Worm (Caenorhabditis elegans) whole organism, L3 larva: ENCODE results near the gene ZK470.14.

Experiments
- R02D3.7 ChIP-seq: fragments of 150-350 bp; optimal IDR thresholded peaks from 2 replicates; lab custom pipeline; 2014; ENCODE audit warnings: missing biosample characterization, missing genetic modification characterization
- ZK546.5 ChIP-seq: sonication (generic microtip); optimal IDR thresholded peaks from 2 replicates; lab custom pipeline; 2017; ENCODE audit warnings: missing biosample characterization, missing genetic modification characterization
- aly-2 ChIP-seq: fragments of 150-350 bp; optimal IDR thresholded peaks from 2 replicates; lab custom pipeline; 2014; ENCODE audit warnings: missing biosample characterization, missing genetic modification characterization
- ama-1 ChIP-seq: fragments of 150-350 bp; optimal IDR thresholded peaks from 2 replicates; lab custom pipeline; 2018
- ceh-16 ChIP-seq: sonication (generic microtip); optimal IDR thresholded peaks from 2 replicates; lab custom pipeline; 2017; ENCODE audit warnings: missing biosample characterization, missing genetic modification characterization
- ceh-28 ChIP-seq: fragments of 150-350 bp; optimal IDR thresholded peaks from 2 replicates; lab custom pipeline; 2014; ENCODE audit warnings: missing biosample characterization, missing genetic modification reagents, missing genetic modification characterization
- ceh-82 ChIP-seq: fragments of 150-350 bp; optimal IDR thresholded peaks from 2 replicates; lab custom pipeline; 2014; ENCODE audit warnings: missing biosample characterization, missing genetic modification characterization
- daf-12 ChIP-seq: fragments of 150-350 bp; optimal IDR thresholded peaks from 2 replicates; lab custom pipeline; 2014; ENCODE audit warnings: missing biosample characterization, missing genetic modification reagents, missing genetic modification characterization
- egl-5 ChIP-seq: fragments of 150-350 bp; optimal IDR thresholded peaks from 2 replicates; lab custom pipeline; 2017; ENCODE audit warnings: missing biosample characterization, missing genetic modification reagents, missing genetic modification characterization, inconsistent platforms
- elt-1 ChIP-seq: fragments of 150-350 bp; optimal IDR thresholded peaks from 2 replicates; lab custom pipeline; 2014; ENCODE audit warnings: missing biosample characterization, missing genetic modification characterization
- elt-2 ChIP-seq: sonication (generic microtip); optimal IDR thresholded peaks from 2 replicates; lab custom pipeline; 2016; ENCODE audit warnings: missing genetic modification reagents, mild to moderate bottlenecking, missing genetic modification characterization, missing compliant biosample characterization
- elt-3 ChIP-seq, 3 experiments: fragments of 150-350 bp in 1 of 3; sonication (generic microtip) in 2 of 3; optimal IDR thresholded peaks; 2 replicates in 2 of 3; 4 replicates in 1 of 3; lab custom pipeline; 2014 to 2017; ENCODE audit warnings: missing biosample characterization in 3 of 3, missing genetic modification characterization in 3 of 3
- eor-1 ChIP-seq, 2 experiments: fragments of 150-350 bp; optimal IDR thresholded peaks; 2 replicates each; lab custom pipeline; 2014 to 2018; ENCODE audit warnings: missing biosample characterization in 2 of 2, missing genetic modification characterization in 2 of 2
- fkh-2 ChIP-seq: fragments of 150-350 bp; optimal IDR thresholded peaks from 2 replicates; lab custom pipeline; 2014; ENCODE audit warnings: missing biosample characterization, missing genetic modification reagents, missing genetic modification characterization
- fos-1 ChIP-seq: fragments of 150-350 bp; optimal IDR thresholded peaks from 2 replicates; lab custom pipeline; 2014; ENCODE audit warnings: missing biosample characterization, missing genetic modification characterization
- hmg-11 ChIP-seq: sonication (generic microtip); optimal IDR thresholded peaks from 2 replicates; lab custom pipeline; 2016; ENCODE audit warnings: missing genetic modification characterization, missing compliant biosample characterization
- jun-1 ChIP-seq: fragments of 150-350 bp; optimal IDR thresholded peaks from 2 replicates; lab custom pipeline; 2014; ENCODE audit warnings: missing biosample characterization, missing genetic modification reagents, missing genetic modification characterization
- lin-15B ChIP-seq: fragments of 150-350 bp; optimal IDR thresholded peaks from 2 replicates; lab custom pipeline; 2014; ENCODE audit warnings: missing biosample characterization, missing genetic modification characterization
- lsy-12 ChIP-seq: sonication (generic microtip); optimal IDR thresholded peaks from 2 replicates; lab custom pipeline; 2016; ENCODE audit warnings: mild to moderate bottlenecking, missing genetic modification characterization, missing compliant biosample characterization
- mml-1 ChIP-seq: fragments of 150-350 bp; sonication (generic microtip); optimal IDR thresholded peaks from 3 replicates; lab custom pipeline; 2014; ENCODE audit warnings: missing biosample characterization, missing genetic modification characterization
- nfya-1 ChIP-seq: sonication (generic microtip); optimal IDR thresholded peaks from 2 replicates; lab custom pipeline; 2017; ENCODE audit warnings: missing genetic modification characterization, mild to moderate bottlenecking, missing compliant biosample characterization, antibody characterized with exemption, moderate library complexity; ENCODE audit not compliant: insufficient read depth
- nhr-11 ChIP-seq: fragments of 150-350 bp; optimal IDR thresholded peaks from 2 replicates; lab custom pipeline; 2014; ENCODE audit warnings: missing biosample characterization, missing genetic modification characterization
- nhr-12 ChIP-seq: fragments of 150-350 bp; optimal IDR thresholded peaks from 2 replicates; lab custom pipeline; 2014; ENCODE audit warnings: missing biosample characterization, missing genetic modification characterization
- nhr-23 ChIP-seq: fragments of 150-350 bp; optimal IDR thresholded peaks from 2 replicates; lab custom pipeline; 2014; ENCODE audit warnings: missing biosample characterization, missing genetic modification reagents, missing genetic modification characterization
- nhr-237 ChIP-seq: fragments of 150-350 bp; optimal IDR thresholded peaks from 2 replicates; lab custom pipeline; 2014; ENCODE audit warnings: missing biosample characterization, missing genetic modification characterization
- nhr-25 ChIP-seq: sonication (generic microtip); optimal IDR thresholded peaks from 2 replicates; lab custom pipeline; 2017; ENCODE audit warnings: missing biosample characterization, missing genetic modification characterization
- nhr-28 ChIP-seq: fragments of 150-350 bp; optimal IDR thresholded peaks from 2 replicates; lab custom pipeline; 2014; ENCODE audit warnings: missing biosample characterization, missing genetic modification characterization
- nhr-67 ChIP-seq: fragments of 150-350 bp; optimal IDR thresholded peaks from 2 replicates; lab custom pipeline; 2014; ENCODE audit warnings: missing biosample characterization, missing genetic modification characterization
- nhr-76 ChIP-seq: fragments of 150-350 bp; sonication (generic microtip); optimal IDR thresholded peaks from 5 replicates; lab custom pipeline; 2014; ENCODE audit warnings: missing biosample characterization, missing genetic modification characterization
- nhr-77 ChIP-seq: fragments of 150-350 bp; optimal IDR thresholded peaks from 2 replicates; lab custom pipeline; 2014; ENCODE audit warnings: missing biosample characterization, missing genetic modification characterization
- pha-4 ChIP-seq: fragments of 150-350 bp; optimal IDR thresholded peaks from 2 replicates; lab custom pipeline; 2014; ENCODE audit warnings: missing biosample characterization, missing genetic modification reagents, missing genetic modification characterization
- pqm-1 ChIP-seq: fragments of 150-350 bp; optimal IDR thresholded peaks from 2 replicates; lab custom pipeline; 2017; ENCODE audit warnings: missing biosample characterization, missing genetic modification characterization, inconsistent platforms
- sea-2 ChIP-seq: fragments of 150-350 bp; sonication (generic microtip); optimal IDR thresholded peaks from 4 replicates; lab custom pipeline; 2014; ENCODE audit warnings: missing biosample characterization, missing genetic modification reagents, missing genetic modification characterization
- skn-1 ChIP-seq: fragments of 150-350 bp; optimal IDR thresholded peaks from 2 replicates; lab custom pipeline; 2014; ENCODE audit warnings: missing biosample characterization, missing genetic modification characterization
- snpc-4 ChIP-seq: fragments of 150-350 bp; optimal IDR thresholded peaks from 2 replicates; lab custom pipeline; 2014; ENCODE audit warnings: missing biosample characterization, missing genetic modification characterization
- unc-39 ChIP-seq: sonication (generic microtip); optimal IDR thresholded peaks from 4 replicates; lab custom pipeline; 2017; ENCODE audit warnings: missing biosample characterization, missing genetic modification characterization
- unc-62 ChIP-seq: fragments of 150-350 bp; sonication (generic microtip); optimal IDR thresholded peaks from 4 replicates; lab custom pipeline; 2014; ENCODE audit warnings: missing biosample characterization, missing genetic modification reagents, missing genetic modification characterization
- ztf-11 ChIP-seq: fragments of 150-350 bp; optimal IDR thresholded peaks from 2 replicates; lab custom pipeline; 2014; ENCODE audit warnings: missing biosample characterization, missing genetic modification characterization

The ZK470.14 gene

DNA sequence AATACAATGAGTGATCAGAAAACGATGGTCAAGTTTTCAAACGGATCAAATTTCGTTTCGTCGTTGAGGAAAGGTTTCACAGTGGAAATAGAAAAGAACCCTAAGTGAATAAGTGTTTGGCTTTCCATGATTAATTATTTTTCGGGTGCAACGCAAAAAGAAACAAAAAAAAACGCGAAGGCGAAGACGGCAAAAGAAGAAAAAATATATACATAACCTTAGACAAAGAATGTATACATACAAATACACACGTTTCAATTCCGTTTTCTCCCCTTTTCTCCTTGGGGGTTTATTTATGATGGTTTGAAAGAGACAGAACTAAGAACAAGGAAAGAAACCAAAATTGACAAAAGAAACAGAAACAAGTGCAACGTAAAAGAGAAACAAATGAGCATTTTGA, 5.3 kb upstream of the ZK470.14 start:
- no peak for TF ChIP-seq nhr-77
- no peak for TF ChIP-seq unc-39 (tag; lab: Kevin White, UChicago)
- TF ChIP-seq unc-62 (GFP tag; lab: Kevin White, UChicago): no peak
- TF ChIP-seq ZK546.5 (tag; lab: Kevin White, UChicago): no peak
- TF ChIP-seq egl-5 (tag; lab: Kevin White, UChicago): no peak
- no peak for TF ChIP-seq nhr-23 (tag; lab: Kevin White, UChicago)
- TF ChIP-seq ceh-16 (tag; lab: Kevin White, UChicago): no peak
- TF ChIP-seq nhr-25 (tag; lab: Kevin White, UChicago): no peak
- no peak for TF ChIP-seq ztf-11
- TF ChIP-seq ceh-28: no peak
- TF ChIP-seq nhr-67: no peak
- TF ChIP-seq fos-1 (tag; lab: Kevin White, UChicago): no peak
- TF ChIP-seq aly-2 (tag; lab: Kevin White, UChicago): no peak
- TF ChIP-seq eor-1 (tag; optimal IDR thresholded peaks at IDR 0.05; lab: Kevin White, UChicago): no peak
- no peak for TF ChIP-seq daf-12
- TF ChIP-seq elt-3 (tag; optimal IDR thresholded peaks at IDR 0.05; lab: Kevin White, UChicago): no peak

DNA sequence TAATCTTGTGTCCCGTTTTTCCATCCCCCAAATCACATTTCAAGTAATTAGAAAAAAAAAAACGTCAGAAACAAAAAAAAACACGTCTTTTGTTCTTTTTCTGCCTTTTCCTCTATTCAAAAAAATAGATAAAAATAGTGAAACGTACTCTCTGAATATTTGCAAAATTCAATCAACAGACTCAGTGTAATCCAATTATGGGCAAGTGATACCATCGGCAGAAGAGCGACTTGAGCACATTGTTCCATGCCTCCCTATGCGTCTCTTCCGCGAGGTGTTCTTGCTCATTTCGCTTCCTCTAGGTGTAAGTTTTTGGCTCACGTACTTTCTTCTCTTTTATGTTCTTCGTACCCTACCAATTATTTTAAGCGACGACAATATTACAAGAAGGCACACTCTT, 3.9 kb upstream of the ZK470.14 start, which contains the start of gene ZK470.1:
ZK470.1 (plus strand) TSS at position 301 of the 400 bp plus-strand sequence.
- TF ChIP-seq nhr-28 (tag; lab: Kevin White, UChicago) (no peak), daf-12 (no peak), snpc-4 (tag; lab: Kevin White, UChicago) (no peak), nhr-23 (tag; lab: Kevin White, UChicago) (no peak), ceh-28 (no peak), sea-2 (no peak)
- TF ChIP-seq, all 47 proteins: peak for 0

DNA sequence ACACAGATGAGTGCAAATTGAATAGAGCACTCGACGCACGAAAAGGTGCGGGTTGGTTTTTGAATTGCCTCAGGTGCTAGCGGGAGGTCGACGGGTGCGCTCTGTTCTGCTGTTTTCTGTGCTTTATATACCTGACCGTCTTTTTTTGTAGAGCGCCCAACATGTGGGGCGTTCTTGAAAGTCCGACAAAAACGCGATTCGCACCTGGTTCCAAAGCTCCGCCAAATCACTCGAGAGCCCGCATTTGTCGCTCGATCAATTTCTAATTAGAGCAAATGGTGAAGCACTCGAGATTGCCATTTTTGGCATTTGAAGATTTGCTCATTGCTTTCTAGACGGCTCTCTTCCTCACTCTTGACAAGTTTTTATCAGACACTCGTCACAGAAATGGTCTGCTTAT, 10.1 kb downstream of the ZK470.14 start, which contains the start of gene ZK470.6:
ZK470.6 (minus strand) TSS at position 101 of the 400 bp plus-strand sequence.
- TF ChIP-seq hmg-11 (tag; lab: Kevin White, UChicago): no peak
- no peak for TF ChIP-seq ceh-16 (tag; lab: Kevin White, UChicago)
- no peak for TF ChIP-seq fkh-2 (tag; lab: Kevin White, UChicago)
- no peak for TF ChIP-seq pqm-1 (tag; lab: Kevin White, UChicago)
- no peak for TF ChIP-seq sea-2
- no peak for TF ChIP-seq nhr-11
- no peak for TF ChIP-seq nhr-76 (tag; lab: Kevin White, UChicago)
- TF ChIP-seq ceh-82 (tag; lab: Kevin White, UChicago): no peak
- TF ChIP-seq elt-2 (tag; lab: Kevin White, UChicago): no peak
- no peak for TF ChIP-seq lin-15B (tag; lab: Kevin White, UChicago)
- TF ChIP-seq jun-1: no peak
- TF ChIP-seq nhr-67: no peak
- no peak for TF ChIP-seq nfya-1 (tag; lab: Kevin White, UChicago)
- no peak for TF ChIP-seq pha-4 (tag; lab: Kevin White, UChicago)
- TF ChIP-seq aly-2 (tag; lab: Kevin White, UChicago): no peak
- TF ChIP-seq mml-1 (tag; lab: Kevin White, UChicago): no peak
- TF ChIP-seq R02D3.7 (tag; lab: Kevin White, UChicago): no peak
- TF ChIP-seq ztf-11: no peak
- TF ChIP-seq unc-39 (tag; lab: Kevin White, UChicago): no peak
- TF ChIP-seq skn-1 (tag; lab: Kevin White, UChicago): no peak

DNA sequence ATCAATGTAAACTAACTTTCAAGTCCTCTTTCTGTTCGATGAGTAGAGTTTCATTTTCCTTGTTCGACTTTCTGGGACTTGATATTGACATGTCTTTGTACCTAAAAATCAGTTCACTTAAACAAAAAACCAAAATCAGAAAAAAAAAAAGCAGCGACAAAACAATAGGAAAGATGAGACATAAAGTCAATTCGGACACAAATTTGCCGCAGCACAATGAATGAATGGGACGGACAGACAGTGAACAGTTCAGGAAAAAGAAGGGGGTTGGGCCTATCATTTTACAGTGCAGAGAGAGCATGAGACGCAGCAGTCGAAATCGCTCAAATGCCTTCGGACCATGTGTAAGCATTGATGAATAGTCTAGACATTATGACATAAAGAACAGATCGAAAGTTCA, 19.4 kb downstream of the ZK470.14 start, which contains the start of gene mrp-6:
mrp-6 (minus strand) TSS at position 101 of the 400 bp plus-strand sequence.
- no peak for TF ChIP-seq nhr-237 (tag; lab: Kevin White, UChicago)
- TF ChIP-seq elt-2 (tag; lab: Kevin White, UChicago): no peak
- TF ChIP-seq ztf-11: no peak
- TF ChIP-seq unc-62 (GFP tag; lab: Kevin White, UChicago): no peak
- TF ChIP-seq skn-1 (tag; lab: Kevin White, UChicago): no peak
- TF ChIP-seq R02D3.7 (tag; lab: Kevin White, UChicago): no peak
- no peak for TF ChIP-seq lsy-12 (tag; lab: Kevin White, UChicago)
- TF ChIP-seq egl-5 (tag; lab: Kevin White, UChicago): no peak
- TF ChIP-seq ama-1 (lab: Kevin White, UChicago): no peak
- TF ChIP-seq nhr-12 (tag; lab: Kevin White, UChicago): no peak
- no peak for TF ChIP-seq elt-1 (tag; lab: Kevin White, UChicago)
- no peak for TF ChIP-seq fos-1 (tag; lab: Kevin White, UChicago)
